Fruit fly (Drosophila melanogaster): ENCODE data around the gene CG4650.
"Not testable (repeated sequence)": the region's sequence is repeated elsewhere in the genome, so short reads cannot be mapped to it uniquely, and the experiment has no call there.

dm6 chr2L:14742893-14743292, 31.9 kb downstream of the CG4650 start, which contains the start of gene CG34166:
- not testable (repeated sequence) for TF ChIP-seq CG8478, CTCF (optimal IDR thresholded peaks at IDR 0.05)
